Worm (Caenorhabditis elegans): ENCODE results near the gene grd-5.

- TF ChIP-seq ztf-29 (GFP tag; IDR thresholded peaks at IDR 0.05) (no peak), ztf-23 (GFP tag; IDR thresholded peaks at IDR 0.05) (no peak), cog-1 (tag; optimal IDR thresholded peaks at IDR 0.05) (no peak), flt-1 (GFP tag; IDR thresholded peaks at IDR 0.05) (no peak), T22C8.4 (GFP tag; IDR thresholded peaks at IDR 0.05) (no peak), klf-2 (GFP tag; conservative IDR thresholded peaks at IDR 0.05) (no peak)
Measured at ce11 chrV:8637666-8638271, 18.9 kb downstream of the grd-5 start, which contains the start of the genes F28A12.10 and acd-4.
